ENCODE assay signal across 8 worm cellular contexts in genomic region chrX:16128794-16129193, ce11.
A peak's percentile ranks its signal among the peaks of the same experiment; 100 is the strongest.
TF ChIP-seq lines count a peak whose summit lies in the region.

ZK1073.1 (minus strand) TSS chrX:16128865.

TF ChIP-seq in whole organism, L1 larva, 84 proteins besides CTCF, POLR2A, EP300 and RAD21 (continues in another document):
- TF ChIP-seq nhr-12 (tag; optimal IDR thresholded peaks at IDR 0.05; lab: Kevin White, UChicago) (no peak), dpl-1 (GFP tag; optimal IDR thresholded peaks at IDR 0.05; lab: Kevin White, UChicago) (no peak), aha-1 (tag; optimal IDR thresholded peaks at IDR 0.05; lab: Kevin White, UChicago) (no peak), lin-14 (GFP tag; optimal IDR thresholded peaks at IDR 0.05; lab: Kevin White, UChicago) (peak; percentile 93), lin-39 (tag; optimal IDR thresholded peaks at IDR 0.05; lab: Kevin White, UChicago) (no peak), lin-35 (GFP tag; optimal IDR thresholded peaks at IDR 0.05; lab: Kevin White, UChicago) (peak in 1 of 2 experiments; percentile 12), Y116A8C.19 (tag; optimal IDR thresholded peaks at IDR 0.05; lab: Kevin White, UChicago; ENCODE audit: borderline replicate concordance) (no peak), mep-1 (tag; optimal IDR thresholded peaks at IDR 0.05; lab: Kevin White, UChicago) (no peak), nhr-85 (tag; lab: Kevin White, UChicago) (no peak), efl-3 (GFP tag; optimal IDR thresholded peaks at IDR 0.05; lab: Kevin White, UChicago) (no peak), fkh-4 (tag; optimal IDR thresholded peaks at IDR 0.05; lab: Kevin White, UChicago; ENCODE audit: borderline replicate concordance) (no peak)

TF ChIP-seq in whole organism, L2 larva, 48 proteins besides CTCF, POLR2A, EP300 and RAD21 (continues in another document):
- TF ChIP-seq sma-9 (GFP tag; optimal IDR thresholded peaks at IDR 0.05; lab: Kevin White, UChicago) (peak; percentile 41), sma-9 (tag; optimal IDR thresholded peaks at IDR 0.05; lab: Kevin White, UChicago) (no peak), mdl-1 (tag; optimal IDR thresholded peaks at IDR 0.05; lab: Kevin White, UChicago) (peak; percentile 25 to 78), nhr-129 (tag; optimal IDR thresholded peaks at IDR 0.05; lab: Kevin White, UChicago) (peak; percentile 86), mab-5 (tag; optimal IDR thresholded peaks at IDR 0.05; lab: Kevin White, UChicago) (peak; percentile 24), nhr-237 (tag; optimal IDR thresholded peaks at IDR 0.05; lab: Kevin White, UChicago) (no peak), elt-3 (tag; optimal IDR thresholded peaks at IDR 0.05; lab: Kevin White, UChicago) (no peak), nhr-23 (tag; optimal IDR thresholded peaks at IDR 0.05; lab: Kevin White, UChicago) (no peak), aly-2 (tag; optimal IDR thresholded peaks at IDR 0.05; lab: Kevin White, UChicago) (no peak), crh-2 (tag; optimal IDR thresholded peaks at IDR 0.05; lab: Kevin White, UChicago) (peak; percentile 9), ama-1 (optimal IDR thresholded peaks at IDR 0.05; lab: Kevin White, UChicago) (no peak), zag-1 (tag; optimal IDR thresholded peaks at IDR 0.05; lab: Kevin White, UChicago) (peak; percentile 75)

TF ChIP-seq in whole organism, L3 larva, 47 proteins besides CTCF, POLR2A, EP300 and RAD21 (continues in another document):
- TF ChIP-seq tbx-2 (tag; optimal IDR thresholded peaks at IDR 0.05; lab: Kevin White, UChicago) (no peak), pha-4 (tag; optimal IDR thresholded peaks at IDR 0.05; lab: Kevin White, UChicago) (peak; percentile 24), nfya-1 (tag; optimal IDR thresholded peaks at IDR 0.05; lab: Kevin White, UChicago; ENCODE audit: insufficient read depth) (peak; percentile 65), fkh-10 (GFP tag; optimal IDR thresholded peaks at IDR 0.05; lab: Kevin White, UChicago) (peak; percentile 56), snpc-4 (tag; optimal IDR thresholded peaks at IDR 0.05; lab: Kevin White, UChicago) (peak; percentile 11), aly-2 (tag; optimal IDR thresholded peaks at IDR 0.05; lab: Kevin White, UChicago) (no peak), hmg-11 (tag; optimal IDR thresholded peaks at IDR 0.05; lab: Kevin White, UChicago) (peak; percentile 26), daf-12 (tag; optimal IDR thresholded peaks at IDR 0.05; lab: Kevin White, UChicago) (no peak), lin-39 (tag; optimal IDR thresholded peaks at IDR 0.05; lab: Kevin White, UChicago) (peak; percentile 75), ama-1 (optimal IDR thresholded peaks at IDR 0.05; lab: Kevin White, UChicago) (no peak), nhr-25 (tag; optimal IDR thresholded peaks at IDR 0.05; lab: Kevin White, UChicago) (no peak), nhr-237 (tag; optimal IDR thresholded peaks at IDR 0.05; lab: Kevin White, UChicago) (no peak)

TF ChIP-seq in whole organism, L4 larva, 104 proteins besides CTCF, POLR2A, EP300 and RAD21 (continues in another document):
- no peak for TF ChIP-seq zag-1 (tag; optimal IDR thresholded peaks at IDR 0.05; lab: Kevin White, UChicago)
- no peak for TF ChIP-seq snpc-4 (tag; optimal IDR thresholded peaks at IDR 0.05; lab: Kevin White, UChicago)
- no peak for TF ChIP-seq lin-15B (tag; optimal IDR thresholded peaks at IDR 0.05; lab: Kevin White, UChicago)
- no peak for TF ChIP-seq sdz-12 (GFP tag; optimal IDR thresholded peaks at IDR 0.05; lab: Kevin White, UChicago)
- no peak for TF ChIP-seq ceh-20 (GFP tag; IDR thresholded peaks at IDR 0.05; lab: Robert Waterston, UW)
- no peak for TF ChIP-seq saeg-2 (GFP tag; IDR thresholded peaks at IDR 0.05; lab: Robert Waterston, UW)
- TF ChIP-seq Y5F2A.4 (GFP tag; optimal IDR thresholded peaks at IDR 0.05; lab: Kevin White, UChicago), result no peak
- TF ChIP-seq F49E8.2 (tag; optimal IDR thresholded peaks at IDR 0.05; lab: Kevin White, UChicago; ENCODE audit: borderline replicate concordance), result no peak
- TF ChIP-seq daf-8 (GFP tag; IDR thresholded peaks at IDR 0.05; lab: Robert Waterston, UW), result no peak
- no peak for TF ChIP-seq Y48G9A.11 (GFP tag; IDR thresholded peaks at IDR 0.05; lab: Robert Waterston, UW)
- no peak for TF ChIP-seq T26A8.4 (GFP tag; IDR thresholded peaks at IDR 0.05; lab: Robert Waterston, UW)
- TF ChIP-seq ces-1 (GFP tag; optimal IDR thresholded peaks at IDR 0.05; lab: Kevin White, UChicago), result no peak
- no peak for TF ChIP-seq ceh-82 (tag; optimal IDR thresholded peaks at IDR 0.05; lab: Kevin White, UChicago)

TF ChIP-seq in whole organism, early embryonic, 17 proteins besides CTCF, POLR2A, EP300 and RAD21:
- TF ChIP-seq pes-1 (GFP tag; IDR thresholded peaks at IDR 0.05; lab: Robert Waterston, UW), result 0 out of 2 replicates have a peak, but pooled peaks have one; percentile 14
- no peak for TF ChIP-seq hmg-4 (GFP tag; optimal IDR thresholded peaks at IDR 0.05; lab: Kevin White, UChicago)

TF ChIP-seq in whole organism, late embryonic, 69 proteins besides CTCF, POLR2A, EP300 and RAD21:
- TF ChIP-seq tbx-2 (tag; optimal IDR thresholded peaks at IDR 0.05; lab: Kevin White, UChicago), result peak; percentile 57
- no peak for TF ChIP-seq unc-3 (GFP tag; conservative IDR thresholded peaks at IDR 0.05; lab: Robert Waterston, UW)
- TF ChIP-seq unc-3 (tag; optimal IDR thresholded peaks at IDR 0.05; lab: Kevin White, UChicago), result no peak
- peak; percentile 59 for TF ChIP-seq ceh-31 (tag; optimal IDR thresholded peaks at IDR 0.05; lab: Kevin White, UChicago)
- peak; percentile 39 for TF ChIP-seq sdc-2 (tag; optimal IDR thresholded peaks at IDR 0.05; lab: Kevin White, UChicago)
- no peak for TF ChIP-seq ceh-9 (tag; optimal IDR thresholded peaks at IDR 0.05; lab: Kevin White, UChicago)
- TF ChIP-seq nhr-11 (tag; optimal IDR thresholded peaks at IDR 0.05; lab: Kevin White, UChicago), result no peak
- peak; percentile 90 for TF ChIP-seq unc-42 (tag; optimal IDR thresholded peaks at IDR 0.05; lab: Kevin White, UChicago)
- peak; percentile 43 for TF ChIP-seq hlh-30 (tag; optimal IDR thresholded peaks at IDR 0.05; lab: Kevin White, UChicago; ENCODE audit: insufficient read depth)
- TF ChIP-seq nhr-232 (tag; optimal IDR thresholded peaks at IDR 0.05; lab: Kevin White, UChicago), result no peak
- peak; percentile 42 for TF ChIP-seq ceh-18 (tag; optimal IDR thresholded peaks at IDR 0.05; lab: Kevin White, UChicago)

TF ChIP-seq in whole organism, mixed stage, embryonic, 35 proteins besides CTCF, POLR2A, EP300 and RAD21:
- no peak for TF ChIP-seq mab-5 (tag; optimal IDR thresholded peaks at IDR 0.05; lab: Kevin White, UChicago)
- peak; percentile 12 for TF ChIP-seq sptf-1 (tag; optimal IDR thresholded peaks at IDR 0.05; lab: Kevin White, UChicago)
- TF ChIP-seq mls-2 (tag; optimal IDR thresholded peaks at IDR 0.05; lab: Kevin White, UChicago), result no peak
- TF ChIP-seq unc-120 (tag; optimal IDR thresholded peaks at IDR 0.05; lab: Kevin White, UChicago; ENCODE audit: poor library complexity, severe bottlenecking), result peak; percentile 34
- peak; percentile 64 for TF ChIP-seq ces-1 (GFP tag; optimal IDR thresholded peaks at IDR 0.05; lab: Kevin White, UChicago)
- TF ChIP-seq nhr-237 (tag; optimal IDR thresholded peaks at IDR 0.05; lab: Kevin White, UChicago), result no peak

TF ChIP-seq in whole organism, young adult, 124 proteins besides CTCF, POLR2A, EP300 and RAD21:
- peak; percentile 35; the same call in 1 of the 2 replicates for TF ChIP-seq rcor-1 (GFP tag; IDR thresholded peaks at IDR 0.05; lab: Robert Waterston, UW)
- TF ChIP-seq attf-6 (GFP tag; IDR thresholded peaks at IDR 0.05; lab: Robert Waterston, UW), result no peak
- no peak for TF ChIP-seq cebp-1 (GFP tag; IDR thresholded peaks at IDR 0.05; lab: Robert Waterston, UW)
- peak; percentile 62 for TF ChIP-seq cebp-1 (tag; optimal IDR thresholded peaks at IDR 0.05; lab: Kevin White, UChicago)
- peak; percentile 55 for TF ChIP-seq chd-7 (tag; optimal IDR thresholded peaks at IDR 0.05; lab: Kevin White, UChicago)
- TF ChIP-seq lin-40 (tag; optimal IDR thresholded peaks at IDR 0.05; lab: Kevin White, UChicago), result peak; percentile 18
- peak; percentile 24 for TF ChIP-seq attf-5 (GFP tag; optimal IDR thresholded peaks at IDR 0.05; lab: Kevin White, UChicago)
- TF ChIP-seq K12H6.12 (tag; optimal IDR thresholded peaks at IDR 0.05; lab: Kevin White, UChicago), result peak; percentile 81
- TF ChIP-seq ceh-91 (GFP tag; IDR thresholded peaks at IDR 0.05; lab: Robert Waterston, UW), result no peak
- TF ChIP-seq lin-35 (GFP tag; optimal IDR thresholded peaks at IDR 0.05; lab: Kevin White, UChicago), result peak in 1 of 3 experiments; percentile 37
- peak; percentile 95 for TF ChIP-seq zfh-2 (GFP tag; conservative IDR thresholded peaks at IDR 0.05; lab: Robert Waterston, UW)
- no peak for TF ChIP-seq ztf-28 (GFP tag; IDR thresholded peaks at IDR 0.05; lab: Robert Waterston, UW)
- no peak for TF ChIP-seq snpc-4 (GFP tag; optimal IDR thresholded peaks at IDR 0.05; lab: Kevin White, UChicago)
- TF ChIP-seq snpc-4 (tag; optimal IDR thresholded peaks at IDR 0.05; lab: Kevin White, UChicago), result peak in 1 of 4 experiments; percentile 14
- TF ChIP-seq ceh-27 (GFP tag; optimal IDR thresholded peaks at IDR 0.05; lab: Kevin White, UChicago), result peak; percentile 14
- peak; percentile 2 for TF ChIP-seq ama-1 (optimal IDR thresholded peaks at IDR 0.05; lab: Kevin White, UChicago)
- no peak for TF ChIP-seq ama-1 (GFP tag; optimal IDR thresholded peaks at IDR 0.05; lab: Kevin White, UChicago)
- TF ChIP-seq B0336.3 (GFP tag; IDR thresholded peaks at IDR 0.05; lab: Robert Waterston, UW), result peak; percentile 44; the same call in 1 of the 2 replicates
